Fruit fly (Drosophila melanogaster) Kc167 (cell line): ENCODE data around the gene EMC4.

Experiments used
- Myc ChIP-seq: fragments of >200 bp; optimal IDR thresholded peaks from 2 replicates; lab custom pipeline; 2017; ENCODE audit warnings: missing external identifiers
- h ChIP-seq: fragments of >200 bp; optimal IDR thresholded peaks from 3 replicates; lab custom pipeline; 2018; ENCODE audit warnings: missing external identifiers
- insv ChIP-seq: fragments of >200 bp; optimal IDR thresholded peaks from 3 replicates; lab custom pipeline; 2018; ENCODE audit warnings: missing external identifiers
- psq ChIP-seq: fragments of >200 bp; optimal IDR thresholded peaks from 2 replicates; lab custom pipeline; 2017; ENCODE audit warnings: missing external identifiers
- ttk ChIP-seq: sonication (Bioruptor generic); optimal IDR thresholded peaks from 2 replicates; lab custom pipeline; 2017; ENCODE audit warnings: missing external identifiers

DNA sequence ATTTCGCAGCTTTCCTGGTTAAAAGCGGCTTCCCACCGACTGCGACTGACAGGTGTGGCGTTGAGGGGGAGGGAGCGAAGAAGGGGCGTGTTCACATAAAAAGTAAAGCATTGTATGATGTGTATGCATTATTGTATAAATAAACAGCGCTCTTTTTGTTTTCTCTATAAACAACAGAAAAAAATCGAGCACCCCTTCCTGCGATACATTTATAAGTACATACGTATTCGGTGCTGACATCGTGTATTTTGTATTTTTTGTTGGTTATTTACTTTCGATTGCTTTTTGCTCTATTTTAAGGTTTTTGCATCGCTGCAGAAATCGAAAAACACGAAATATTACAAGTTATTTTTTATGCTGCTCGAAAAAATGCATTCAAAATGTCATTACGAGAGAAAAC is 41.8 kb downstream of the EMC4 start:
- TF ChIP-seq ttk (lab: Kevin White, UChicago) (no peak), h (lab: Kevin White, UChicago) (no peak), psq (lab: Kevin White, UChicago) (no peak), Myc (no peak), insv (lab: Kevin White, UChicago) (no peak)
